Worm (Caenorhabditis elegans): ENCODE data around the gene clec-254.
A peak's percentile ranks its signal among the peaks of the same experiment; 100 is the strongest.

clec-254 gene

DNA sequence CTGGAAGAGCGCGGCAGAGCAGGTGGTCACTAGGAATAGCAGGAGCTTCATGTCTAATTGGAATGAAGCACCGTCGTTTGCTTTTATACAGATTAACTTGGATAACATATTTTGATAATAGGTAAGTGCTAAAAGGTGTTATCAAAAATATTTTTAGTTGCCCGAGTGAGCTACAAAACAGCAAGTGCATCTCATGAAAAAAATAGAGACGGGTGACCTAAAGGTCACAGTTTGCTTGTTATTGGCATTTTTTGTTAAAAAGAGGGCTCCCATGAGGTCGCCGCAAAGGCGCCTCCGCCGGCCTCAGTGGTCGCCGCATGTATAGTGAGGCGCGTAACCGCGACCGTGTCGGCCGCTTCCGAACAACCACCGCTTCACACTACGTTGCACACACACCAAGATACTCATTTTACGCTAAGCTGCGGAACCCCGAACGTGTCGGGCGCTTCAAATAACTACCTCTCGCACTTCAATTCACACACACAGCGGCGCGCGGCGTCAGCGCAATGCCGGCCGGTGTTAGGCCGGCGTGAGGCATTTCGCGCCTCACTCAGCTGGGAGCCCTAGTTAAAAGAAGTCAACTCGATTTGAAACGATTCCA is 24.8 kb downstream of the clec-254 start, which contains the start of gene asp-19:
Gene asp-19 (minus strand): TSS at position 51 of the 601 bp plus-strand sequence.
- no peak for TF ChIP-seq med-1 (GFP tag; optimal IDR thresholded peaks at IDR 0.05; ENCODE audit: insufficient read depth)
- no peak for TF ChIP-seq klf-2 (GFP tag; conservative IDR thresholded peaks at IDR 0.05)
- TF ChIP-seq ztf-29 (GFP tag; IDR thresholded peaks at IDR 0.05) = no peak
- TF ChIP-seq T22C8.4 (GFP tag; IDR thresholded peaks at IDR 0.05) = no peak
- no peak for TF ChIP-seq cog-1 (tag; optimal IDR thresholded peaks at IDR 0.05)
- no peak for TF ChIP-seq ref-1 (GFP tag; conservative IDR thresholded peaks at IDR 0.05)
- no peak for TF ChIP-seq tab-1 (GFP tag; IDR thresholded peaks at IDR 0.05)
- TF ChIP-seq flt-1 (GFP tag; IDR thresholded peaks at IDR 0.05) = no peak

DNA sequence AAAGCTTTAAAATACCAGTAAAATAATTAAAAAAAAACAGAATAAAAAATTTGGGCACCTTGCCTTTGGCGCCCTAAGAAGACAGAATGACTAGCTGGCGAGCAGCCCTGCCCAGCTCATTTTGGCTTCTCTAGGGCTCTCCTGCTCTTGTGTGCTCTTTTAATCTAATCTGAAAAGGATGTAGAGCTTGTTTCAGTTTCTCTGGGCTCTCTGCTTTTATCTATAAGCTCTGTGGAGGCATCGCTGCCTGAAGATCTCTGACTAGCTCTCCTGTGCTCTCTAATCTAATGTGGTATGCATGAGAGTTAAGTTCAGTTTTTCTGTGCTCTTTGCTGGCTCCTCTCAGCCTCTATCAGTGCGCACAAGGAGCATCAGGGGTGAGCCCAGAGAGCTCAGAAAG is 28.4 kb downstream of the clec-254 start:
- no peak for TF ChIP-seq cog-1 (tag; optimal IDR thresholded peaks at IDR 0.05)
- no peak for TF ChIP-seq med-1 (GFP tag; optimal IDR thresholded peaks at IDR 0.05; ENCODE audit: insufficient read depth)

DNA sequence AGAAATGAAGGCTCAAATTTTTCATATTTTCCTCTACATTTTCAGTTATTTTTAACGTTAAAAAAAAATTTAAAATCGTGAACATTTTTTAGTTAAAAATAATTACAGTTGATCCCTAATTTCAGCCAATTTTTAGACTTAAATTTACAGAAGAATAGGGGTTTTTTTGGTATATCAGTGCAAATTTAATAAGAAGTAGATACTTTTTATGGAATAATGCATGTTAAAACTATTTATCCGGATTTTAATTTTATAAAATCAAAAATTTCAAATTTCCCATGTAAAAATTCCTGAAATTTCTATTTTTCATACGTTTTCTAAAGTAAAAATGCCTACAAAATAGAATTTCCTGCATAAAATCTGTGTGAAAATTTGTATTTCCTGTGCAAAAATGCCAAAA is 30.2 kb downstream of the clec-254 start:
- TF ChIP-seq T22C8.4 (GFP tag; IDR thresholded peaks at IDR 0.05) (no peak), med-1 (GFP tag; optimal IDR thresholded peaks at IDR 0.05; ENCODE audit: insufficient read depth) (no peak), ztf-23 (GFP tag; IDR thresholded peaks at IDR 0.05) (no peak), ztf-29 (GFP tag; IDR thresholded peaks at IDR 0.05) (no peak), cog-1 (tag; optimal IDR thresholded peaks at IDR 0.05) (no peak), ref-1 (GFP tag; conservative IDR thresholded peaks at IDR 0.05) (no peak), flt-1 (GFP tag; IDR thresholded peaks at IDR 0.05) (no peak), klf-2 (GFP tag; conservative IDR thresholded peaks at IDR 0.05) (no peak), tab-1 (GFP tag; IDR thresholded peaks at IDR 0.05) (no peak)

DNA sequence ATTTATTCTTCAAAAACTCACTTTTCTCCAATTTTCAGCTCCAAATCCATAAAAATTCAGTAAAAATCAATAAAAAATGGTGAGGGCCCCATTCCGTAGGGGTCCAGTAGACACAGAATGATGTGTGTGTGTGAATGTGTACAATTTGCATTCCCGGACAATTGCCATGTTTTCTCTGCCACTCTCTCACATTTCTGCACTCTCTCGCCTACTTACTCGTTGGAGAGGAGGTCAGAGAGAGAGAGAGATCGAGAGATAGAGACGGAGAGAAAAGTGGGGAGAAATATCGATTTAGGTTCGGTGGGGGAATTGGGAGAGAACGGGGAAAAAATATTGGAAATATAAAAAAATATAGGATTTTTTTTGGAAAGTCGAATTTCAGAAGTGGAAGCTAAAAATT is 30.6 kb downstream of the clec-254 start:
- TF ChIP-seq cog-1 (tag; optimal IDR thresholded peaks at IDR 0.05) (peak; percentile 97), ztf-23 (GFP tag; IDR thresholded peaks at IDR 0.05) (no peak), T22C8.4 (GFP tag; IDR thresholded peaks at IDR 0.05) (peak; percentile 99)

DNA sequence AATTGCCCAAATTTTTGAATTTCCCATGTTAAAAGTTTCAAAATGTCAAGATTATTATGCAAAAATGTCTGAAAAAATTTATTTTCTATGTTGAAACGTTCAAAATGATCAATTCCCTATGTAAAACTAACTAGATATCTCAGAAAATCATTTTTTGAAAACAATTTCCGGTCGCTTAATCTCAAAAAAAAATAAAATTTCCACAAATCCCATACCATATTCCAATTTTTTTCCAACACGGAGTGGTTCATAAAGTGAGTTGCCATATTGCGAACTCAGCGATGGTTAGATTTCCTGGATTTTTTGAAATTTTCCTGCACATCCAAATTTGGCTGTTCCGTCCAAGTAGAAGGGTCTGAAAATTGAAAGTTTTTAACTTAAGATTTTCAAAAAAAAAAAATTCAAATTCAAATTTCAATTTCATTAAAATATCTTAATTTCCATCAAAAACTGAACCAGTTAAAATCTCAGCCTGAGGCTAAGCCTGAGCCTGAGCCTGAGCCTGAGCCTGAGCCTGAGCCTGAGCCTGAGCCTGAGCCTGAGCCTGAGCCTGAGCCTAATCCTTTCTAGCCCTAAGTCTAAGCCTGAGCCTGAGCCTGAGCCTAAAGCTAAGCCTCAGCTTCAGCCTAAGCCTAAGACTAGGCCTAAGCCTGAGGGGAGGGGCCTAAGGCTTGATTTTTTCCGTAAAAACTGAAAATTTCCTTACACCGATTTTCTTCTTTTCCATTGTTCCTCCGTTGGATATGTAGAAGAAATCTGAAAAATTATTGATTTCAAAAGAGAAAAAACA is 31.5 kb downstream of the clec-254 start:
- TF ChIP-seq tab-1 (GFP tag; IDR thresholded peaks at IDR 0.05) (0 out of 2 replicates have a peak, but pooled peaks have one; percentile 53), ztf-23 (GFP tag; IDR thresholded peaks at IDR 0.05) (no peak), T22C8.4 (GFP tag; IDR thresholded peaks at IDR 0.05) (0 out of 2 replicates have a peak, but pooled peaks have one; percentile 12)

DNA sequence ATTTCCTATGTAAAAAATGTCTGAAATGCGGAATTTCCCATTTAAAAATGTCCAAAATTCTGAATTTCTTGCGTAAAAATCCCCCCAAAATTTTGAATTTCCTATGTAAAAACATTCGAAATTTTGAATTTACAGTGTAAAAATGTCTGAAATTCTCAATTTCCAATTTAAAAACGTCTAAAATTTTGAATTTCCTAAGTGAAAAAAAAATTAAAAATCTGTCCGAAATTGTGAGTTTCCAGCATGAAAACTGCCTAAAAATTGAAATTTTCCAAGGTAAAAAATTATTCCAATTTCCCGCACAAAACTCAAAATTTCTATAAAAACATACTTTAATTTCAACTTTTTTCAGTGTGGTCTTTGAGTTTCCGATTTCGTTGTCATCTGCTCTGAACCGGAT is 32.4 kb downstream of the clec-254 start:
- TF ChIP-seq T22C8.4 (GFP tag; IDR thresholded peaks at IDR 0.05) (no peak), tab-1 (GFP tag; IDR thresholded peaks at IDR 0.05) (no peak), klf-2 (GFP tag; conservative IDR thresholded peaks at IDR 0.05) (no peak), cog-1 (tag; optimal IDR thresholded peaks at IDR 0.05) (no peak), ref-1 (GFP tag; conservative IDR thresholded peaks at IDR 0.05) (no peak), ztf-29 (GFP tag; IDR thresholded peaks at IDR 0.05) (no peak), med-1 (GFP tag; optimal IDR thresholded peaks at IDR 0.05; ENCODE audit: insufficient read depth) (no peak), ztf-23 (GFP tag; IDR thresholded peaks at IDR 0.05) (no peak), flt-1 (GFP tag; IDR thresholded peaks at IDR 0.05) (no peak)

DNA sequence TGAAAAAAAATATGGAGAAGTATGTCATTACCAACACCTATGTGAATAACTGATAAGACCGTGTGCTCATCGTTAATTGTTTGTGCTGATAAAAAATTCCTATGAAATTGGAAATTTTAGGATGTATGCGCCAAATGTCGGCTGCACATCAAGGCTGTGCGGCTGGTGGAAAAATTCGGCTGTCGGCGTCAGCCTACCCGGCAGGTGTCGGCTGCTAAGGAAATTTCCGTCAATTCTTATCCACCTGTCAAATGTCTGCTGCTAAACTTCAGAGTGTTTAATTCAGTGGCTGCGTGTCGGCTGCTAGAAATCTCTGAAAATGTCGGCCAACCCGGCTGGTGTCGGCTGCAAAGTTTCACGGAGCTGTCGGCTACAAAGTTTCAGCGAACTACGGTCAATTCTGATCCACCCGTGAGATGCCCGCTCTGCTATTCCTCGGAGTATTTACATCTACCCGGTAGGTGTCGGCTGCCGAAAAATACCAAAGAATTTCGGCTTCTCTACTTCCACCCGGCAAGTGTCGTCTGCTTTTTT is 34.2 kb downstream of the clec-254 start, which contains the start of gene Y17D7C.2:
Gene Y17D7C.2 (minus strand): TSS at position 32 of the 534 bp plus-strand sequence.
- 0 out of 2 replicates have a peak, but pooled peaks have one; percentile 60 for TF ChIP-seq tab-1 (GFP tag; IDR thresholded peaks at IDR 0.05)
- no peak for TF ChIP-seq ztf-29 (GFP tag; IDR thresholded peaks at IDR 0.05)
- peak; percentile 44 for TF ChIP-seq med-1 (GFP tag; optimal IDR thresholded peaks at IDR 0.05; ENCODE audit: insufficient read depth)
- no peak for TF ChIP-seq ref-1 (GFP tag; conservative IDR thresholded peaks at IDR 0.05)
- TF ChIP-seq T22C8.4 (GFP tag; IDR thresholded peaks at IDR 0.05) = 0 out of 2 replicates have a peak, but pooled peaks have one; percentile 30
- TF ChIP-seq flt-1 (GFP tag; IDR thresholded peaks at IDR 0.05) = no peak
- no peak for TF ChIP-seq klf-2 (GFP tag; conservative IDR thresholded peaks at IDR 0.05)

DNA sequence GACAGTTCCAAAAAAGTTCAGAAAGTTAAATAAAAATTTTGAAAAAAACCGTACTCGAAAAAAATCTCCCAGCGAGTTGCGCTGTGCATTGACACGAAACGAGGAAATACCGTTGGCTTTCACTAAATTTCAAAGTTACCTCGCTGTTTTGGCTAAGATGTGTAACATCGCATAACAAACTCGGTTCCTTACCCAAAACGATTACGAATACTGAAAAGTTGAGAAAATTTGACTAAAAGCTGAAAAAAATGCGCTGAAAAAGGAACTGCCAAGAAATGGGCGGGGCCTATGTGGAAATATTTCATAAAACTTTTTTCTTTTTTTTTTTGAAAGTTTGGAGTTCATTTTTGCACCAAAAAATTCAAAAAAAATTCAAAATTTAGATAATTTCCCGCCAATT is 34.8 kb downstream of the clec-254 start:
- peak; percentile 50; the same call in 1 of the 2 replicates for TF ChIP-seq ref-1 (GFP tag; conservative IDR thresholded peaks at IDR 0.05)
- TF ChIP-seq klf-2 (GFP tag; conservative IDR thresholded peaks at IDR 0.05) = no peak
- TF ChIP-seq tab-1 (GFP tag; IDR thresholded peaks at IDR 0.05) = peak; percentile 46; the same call in 1 of the 2 replicates
- no peak for TF ChIP-seq flt-1 (GFP tag; IDR thresholded peaks at IDR 0.05)

DNA sequence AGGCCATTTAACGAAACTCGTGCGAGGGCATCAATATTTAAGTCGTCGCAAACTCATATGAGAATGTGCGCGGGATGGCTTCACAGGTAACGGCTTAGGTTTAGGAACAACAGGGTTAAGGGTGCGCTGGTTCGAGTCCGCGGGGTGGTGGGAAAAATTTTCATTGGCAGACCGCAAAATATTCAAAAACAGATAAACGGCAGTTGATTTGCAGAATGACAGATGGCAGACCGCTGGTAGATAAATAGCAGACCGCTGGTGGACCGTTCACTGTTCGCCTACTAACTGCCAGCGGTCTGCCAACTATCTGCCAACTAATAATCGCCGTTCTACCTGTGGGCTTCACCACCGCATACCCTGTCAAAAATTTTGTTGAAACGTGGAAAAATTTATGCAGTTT is 42.1 kb downstream of the clec-254 start:
- peak; percentile 54 for TF ChIP-seq T22C8.4 (GFP tag; IDR thresholded peaks at IDR 0.05)
- TF ChIP-seq tab-1 (GFP tag; IDR thresholded peaks at IDR 0.05) = peak; percentile 75
- TF ChIP-seq flt-1 (GFP tag; IDR thresholded peaks at IDR 0.05) = no peak
- TF ChIP-seq ref-1 (GFP tag; conservative IDR thresholded peaks at IDR 0.05) = peak; percentile 43

DNA sequence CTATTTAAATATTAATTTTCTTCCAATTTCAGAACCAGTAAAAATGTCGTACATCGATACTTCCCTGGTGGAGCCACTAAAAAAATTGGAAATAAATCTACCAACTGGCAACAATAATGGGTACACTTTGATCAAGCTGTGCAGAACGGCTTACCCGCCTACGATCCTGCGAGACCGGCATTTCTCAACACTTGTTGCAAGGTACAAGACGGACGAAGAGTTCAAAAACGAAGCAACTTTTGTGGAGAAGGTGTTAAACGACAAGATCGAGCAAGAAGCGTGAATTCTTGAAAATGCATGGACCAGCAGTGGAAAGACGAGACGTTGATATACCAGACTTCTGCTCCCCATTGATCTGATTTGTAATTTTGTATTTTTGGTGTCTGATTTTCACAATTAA is 42.9 kb downstream of the clec-254 start:
- TF ChIP-seq med-1 (GFP tag; optimal IDR thresholded peaks at IDR 0.05; ENCODE audit: insufficient read depth) (no peak), T22C8.4 (GFP tag; IDR thresholded peaks at IDR 0.05) (no peak), tab-1 (GFP tag; IDR thresholded peaks at IDR 0.05) (no peak), ztf-23 (GFP tag; IDR thresholded peaks at IDR 0.05) (no peak), ztf-29 (GFP tag; IDR thresholded peaks at IDR 0.05) (no peak), ref-1 (GFP tag; conservative IDR thresholded peaks at IDR 0.05) (no peak), klf-2 (GFP tag; conservative IDR thresholded peaks at IDR 0.05) (no peak), cog-1 (tag; optimal IDR thresholded peaks at IDR 0.05) (no peak), flt-1 (GFP tag; IDR thresholded peaks at IDR 0.05) (no peak)
